Worm (Caenorhabditis elegans) whole organism, early embryonic: Measurements from ENCODE around the gene R09H3.2.

Source experiments
- B0310.2 ChIP-seq: sonication (generic microtip); optimal IDR thresholded peaks from 2 replicates; lab custom pipeline; 2016; ENCODE audit warnings: mild to moderate bottlenecking, missing genetic modification characterization, missing compliant biosample characterization
- aly-1 ChIP-seq: sonication (generic microtip); optimal IDR thresholded peaks from 2 replicates; lab custom pipeline; 2016; ENCODE audit warnings: missing genetic modification characterization, missing compliant biosample characterization
- ama-1 ChIP-seq: fragments of 150-350 bp; optimal IDR thresholded peaks from 2 replicates; lab custom pipeline; 2014

DNA sequence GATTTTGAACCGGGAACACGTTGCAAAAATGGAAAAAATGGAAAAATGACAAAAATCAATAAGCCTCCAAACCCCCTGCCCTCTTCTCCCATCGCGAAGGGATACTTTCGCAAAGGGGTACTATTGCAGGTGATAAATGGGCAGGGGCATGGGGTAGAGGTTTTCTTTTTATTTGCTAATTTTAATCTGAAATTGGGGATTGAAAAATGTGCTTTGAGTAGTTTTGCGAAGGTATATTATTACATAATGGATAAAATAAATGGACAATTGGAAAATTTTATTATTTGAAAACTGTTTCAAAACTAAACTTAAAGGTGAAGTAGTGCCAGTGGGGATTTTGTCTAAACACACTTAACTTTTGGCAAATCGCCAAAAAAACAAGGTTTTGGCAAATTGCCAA, 37.8 kb downstream of the R09H3.2 start:
- TF ChIP-seq B0310.2 (tag; lab: Kevin White, UChicago): no peak
- no peak for TF ChIP-seq aly-1
- TF ChIP-seq ama-1: no peak
